Fruit fly (Drosophila melanogaster) whole organism, embryonic: ENCODE results near the gene CG14982.

Experiments used
- Aef1 ChIP-seq: fragments of 200-800 bp; sonication (Bioruptor generic); IDR thresholded peaks from 3 replicates; pipeline ENCODE4 v1.3.6; 2022; ENCODE audit warnings: missing biosample characterization, missing genetic modification characterization
- CG10979 ChIP-seq: fragments of 200-800 bp; sonication (Bioruptor generic); optimal IDR thresholded peaks from 2 replicates; lab custom pipeline; 2018; ENCODE audit warnings: missing biosample characterization, mild to moderate bottlenecking, missing genetic modification characterization, moderate library complexity
- CG11247 ChIP-seq: fragments of 200-800 bp; sonication (Bioruptor generic); IDR thresholded peaks from 2 replicates; pipeline ENCODE4 v1.3.6; 2022; ENCODE audit warnings: missing biosample characterization, missing genetic modification characterization
- CG12236 ChIP-seq: fragments of 200-800 bp; sonication (Bioruptor generic); optimal IDR thresholded peaks from 2 replicates; lab custom pipeline; 2016; ENCODE audit warnings: missing biosample characterization, missing genetic modification characterization
- CG12391 ChIP-seq: fragments of 200-800 bp; sonication (Bioruptor generic); optimal IDR thresholded peaks from 3 replicates; lab custom pipeline; 2018; ENCODE audit warnings: missing biosample characterization, mild to moderate bottlenecking, missing genetic modification characterization, moderate library complexity
- CG12659 ChIP-seq: fragments of 200-800 bp; sonication (Bioruptor generic); optimal IDR thresholded peaks from 3 replicates; lab custom pipeline; 2017; ENCODE audit warnings: mild to moderate bottlenecking, missing biosample characterization, missing genetic modification reagents, missing genetic modification characterization
- CG15601 ChIP-seq: fragments of 200-800 bp; sonication (Bioruptor generic); optimal IDR thresholded peaks from 3 replicates; lab custom pipeline; 2019; ENCODE audit warnings: missing biosample characterization, mild to moderate bottlenecking, missing genetic modification characterization, moderate library complexity
- CG16779 ChIP-seq: fragments of 200-800 bp; sonication (Bioruptor generic); IDR thresholded peaks from 2 replicates; pipeline ENCODE4 v1.3.6; 2022; ENCODE audit warnings: missing biosample characterization, missing genetic modification characterization
- CG16863 ChIP-seq: fragments of 200-800 bp; sonication (Bioruptor generic); optimal IDR thresholded peaks from 3 replicates; lab custom pipeline; 2016; ENCODE audit warnings: missing biosample characterization, missing genetic modification characterization
- CG17385 ChIP-seq: fragments of 200-800 bp; sonication (Bioruptor generic); optimal IDR thresholded peaks from 3 replicates; lab custom pipeline; 2018; ENCODE audit warnings: missing biosample characterization, mild to moderate bottlenecking, missing genetic modification characterization
- CG17612 ChIP-seq: fragments of 200-800 bp; sonication (Bioruptor generic); IDR thresholded peaks from 2 replicates; pipeline ENCODE4 v1.3.6; 2022; ENCODE audit warnings: missing biosample characterization, missing genetic modification characterization
- CG1832 ChIP-seq: fragments of 200-800 bp; sonication (Bioruptor generic); optimal IDR thresholded peaks from 2 replicates; lab custom pipeline; 2017; ENCODE audit warnings: missing biosample characterization, mild to moderate bottlenecking, missing genetic modification characterization, inconsistent platforms
- CG18764 ChIP-seq: fragments of 200-800 bp; sonication (Bioruptor generic); optimal IDR thresholded peaks from 3 replicates; lab custom pipeline; 2016; ENCODE audit warnings: missing biosample characterization, missing genetic modification characterization
- CG2875 ChIP-seq: fragments of 200-800 bp; sonication (Bioruptor generic); optimal IDR thresholded peaks from 2 replicates; lab custom pipeline; 2017; ENCODE audit warnings: missing biosample characterization, mild to moderate bottlenecking, missing genetic modification characterization, missing genetic modification reagents
- CG31365 ChIP-seq: fragments of 200-800 bp; sonication (Bioruptor generic); optimal IDR thresholded peaks from 2 replicates; lab custom pipeline; 2018; ENCODE audit warnings: missing biosample characterization, mild to moderate bottlenecking, missing genetic modification characterization
- CG3163 ChIP-seq: fragments of 200-800 bp; sonication (Bioruptor generic); optimal IDR thresholded peaks from 3 replicates; lab custom pipeline; 2016; ENCODE audit warnings: missing biosample characterization, missing genetic modification characterization
- CG3726 ChIP-seq: fragments of 200-800 bp; sonication (Bioruptor generic); IDR thresholded peaks from 3 replicates; pipeline ENCODE4, ENCODE4 v1.3.6; 2022; ENCODE audit warnings: missing biosample characterization, missing genetic modification characterization
- CG4328 ChIP-seq: fragments of 200-800 bp; sonication (Bioruptor generic); optimal IDR thresholded peaks from 3 replicates; lab custom pipeline; 2017; ENCODE audit warnings: missing biosample characterization, missing genetic modification reagents, missing genetic modification characterization
- CG4820 ChIP-seq: fragments of 200-800 bp; sonication (Bioruptor generic); optimal IDR thresholded peaks from 3 replicates; lab custom pipeline; 2016; ENCODE audit warnings: missing biosample characterization, missing genetic modification characterization
- CG6683 ChIP-seq: fragments of 200-800 bp; sonication (Bioruptor generic); optimal IDR thresholded peaks from 2 replicates; lab custom pipeline; 2017; ENCODE audit warnings: missing biosample characterization, mild to moderate bottlenecking, missing genetic modification characterization, missing genetic modification reagents
- CG6689 ChIP-seq: fragments of 200-800 bp; sonication (Bioruptor generic); IDR thresholded peaks from 2 replicates; pipeline ENCODE4 v1.3.6; 2022; ENCODE audit warnings: missing biosample characterization, missing genetic modification characterization
- CG7928 ChIP-seq: fragments of 200-800 bp; sonication (Bioruptor generic); optimal IDR thresholded peaks from 2 replicates; lab custom pipeline; 2017; ENCODE audit warnings: missing biosample characterization, mild to moderate bottlenecking, missing genetic modification characterization
- CG7987 ChIP-seq: fragments of 200-800 bp; sonication (Bioruptor generic); optimal IDR thresholded peaks from 2 replicates; lab custom pipeline; 2018; ENCODE audit warnings: missing biosample characterization, mild to moderate bottlenecking, missing genetic modification characterization, moderate library complexity
- Chrac-16 ChIP-seq: fragments of 200-800 bp; sonication (Bioruptor generic); optimal IDR thresholded peaks from 3 replicates; lab custom pipeline; 2016; ENCODE audit warnings: missing biosample characterization, missing genetic modification characterization
- Dbx ChIP-seq: fragments of 200-800 bp; sonication (Bioruptor generic); IDR thresholded peaks from 3 replicates; pipeline ENCODE4 v1.3.6; 2022; ENCODE audit warnings: missing biosample characterization, missing genetic modification characterization
- Dek ChIP-seq: fragments of 200-800 bp; sonication (Bioruptor generic); optimal IDR thresholded peaks from 3 replicates; lab custom pipeline; 2019; ENCODE audit warnings: missing biosample characterization, mild to moderate bottlenecking, missing genetic modification characterization, moderate library complexity
- Dp ChIP-seq: fragments of 200-800 bp; sonication (Bioruptor generic); optimal IDR thresholded peaks from 2 replicates; lab custom pipeline; 2018; ENCODE audit warnings: missing biosample characterization, mild to moderate bottlenecking, missing genetic modification characterization, moderate library complexity
- Ets65A ChIP-seq: fragments of 200-800 bp; sonication (Bioruptor generic); peaks from one replicate; lab custom pipeline; 2016; ENCODE audit warnings: missing biosample characterization, missing genetic modification characterization
- HLHmδ ChIP-seq: fragments of 200-800 bp; sonication (Bioruptor generic); optimal IDR thresholded peaks from 2 replicates; lab custom pipeline; 2018; ENCODE audit warnings: missing biosample characterization, mild to moderate bottlenecking, missing genetic modification characterization, moderate library complexity
- Side ChIP-seq: fragments of 200-800 bp; sonication (Bioruptor generic); optimal IDR thresholded peaks from 2 replicates; lab custom pipeline; 2016; ENCODE audit warnings: missing biosample characterization, missing genetic modification characterization
- Six4 ChIP-seq: fragments of 200-800 bp; sonication (Bioruptor generic); optimal IDR thresholded peaks from 2 replicates; lab custom pipeline; 2016; ENCODE audit warnings: missing biosample characterization, missing genetic modification characterization
- Spps ChIP-seq: fragments of 200-800 bp; sonication (Bioruptor generic); optimal IDR thresholded peaks from 2 replicates; lab custom pipeline; 2018; ENCODE audit warnings: missing biosample characterization, mild to moderate bottlenecking, missing genetic modification characterization
- Trl ChIP-seq, 3 experiments: fragments of >200 bp in 2 of 3; fragments of 200-800 bp in 1 of 3; sonication (Bioruptor generic) in 1 of 3; optimal IDR thresholded peaks; 2 replicates in 1 of 3; 3 replicates in 2 of 3; lab custom pipeline; 2016 to 2017; ENCODE audit warnings: missing biosample characterization in 1 of 3, missing genetic modification characterization in 1 of 3
- ap ChIP-seq: fragments of 200-800 bp; sonication (Bioruptor generic); IDR thresholded peaks from 2 replicates; pipeline ENCODE4 v1.3.6; 2022; ENCODE audit warnings: missing biosample characterization, missing genetic modification characterization
- chm ChIP-seq: fragments of 200-800 bp; sonication (Bioruptor generic); IDR thresholded peaks from 2 replicates; pipeline ENCODE4 v1.3.6; 2022; ENCODE audit warnings: missing biosample characterization, missing genetic modification characterization
- crp ChIP-seq, 2 experiments: fragments of 200-800 bp; sonication (Bioruptor generic); optimal IDR thresholded peaks; 2 replicates in 1 of 2; 3 replicates in 1 of 2; lab custom pipeline; 2017; ENCODE audit warnings: missing biosample characterization in 2 of 2, missing genetic modification characterization in 2 of 2, mild to moderate bottlenecking in 1 of 2, moderate library complexity in 1 of 2
- disco-r ChIP-seq: fragments of 200-800 bp; sonication (Bioruptor generic); optimal IDR thresholded peaks from 2 replicates; lab custom pipeline; 2016; ENCODE audit warnings: missing biosample characterization, missing genetic modification characterization
- eve ChIP-seq, 2 experiments: fragments of >200 bp; optimal IDR thresholded peaks; 2 replicates each; lab custom pipeline; 2017; ENCODE audit warnings: missing biosample characterization in 2 of 2, missing genetic modification characterization in 2 of 2
- eyg ChIP-seq: fragments of 200-800 bp; sonication (Bioruptor generic); optimal IDR thresholded peaks from 3 replicates; lab custom pipeline; 2016; ENCODE audit warnings: missing biosample characterization, missing genetic modification characterization
- klu ChIP-seq: fragments of 200-800 bp; sonication (Bioruptor generic); IDR thresholded peaks from 2 replicates; pipeline ENCODE4 v1.3.6; 2022; ENCODE audit warnings: missing biosample characterization, missing genetic modification characterization
- lbe ChIP-seq: fragments of 200-800 bp; sonication (Bioruptor generic); optimal IDR thresholded peaks from 2 replicates; lab custom pipeline; 2016; ENCODE audit warnings: missing biosample characterization, mild to moderate bottlenecking, missing genetic modification characterization
- otp ChIP-seq: fragments of 200-800 bp; sonication (Bioruptor generic); IDR thresholded peaks from 3 replicates; pipeline ENCODE4, ENCODE4 v1.3.6; 2022; ENCODE audit warnings: missing biosample characterization, missing genetic modification characterization
- p53 ChIP-seq: fragments of 200-800 bp; sonication (Bioruptor generic); optimal IDR thresholded peaks from 2 replicates; lab custom pipeline; 2016; ENCODE audit warnings: missing biosample characterization, missing genetic modification characterization
- prd ChIP-seq, 3 experiments: fragments of >200 bp in 2 of 3; fragments of 200-800 bp in 1 of 3; sonication (Bioruptor generic) in 1 of 3; optimal IDR thresholded peaks in 2 of 3; IDR thresholded peaks in 1 of 3; 2 replicates in 2 of 3; 3 replicates in 1 of 3; pipeline versions ENCODE4 v1.3.6 to Lab custom; 2017 to 2022; ENCODE audit warnings: missing biosample characterization in 1 of 3, missing genetic modification characterization in 1 of 3
- rib ChIP-seq: fragments of 200-800 bp; sonication (Bioruptor generic); IDR thresholded peaks from 2 replicates; pipeline ENCODE4 v1.3.6; 2022; ENCODE audit warnings: missing biosample characterization, missing genetic modification characterization
- row ChIP-seq: fragments of 200-800 bp; sonication (Bioruptor generic); IDR thresholded peaks from 3 replicates; pipeline ENCODE4 v1.3.6; 2022; ENCODE audit warnings: missing biosample characterization, missing genetic modification characterization
- sd ChIP-seq: fragments of 200-800 bp; sonication (Bioruptor generic); optimal IDR thresholded peaks from 3 replicates; lab custom pipeline; 2018; ENCODE audit warnings: missing biosample characterization, mild to moderate bottlenecking, missing genetic modification characterization, moderate library complexity
- sr ChIP-seq: fragments of 200-800 bp; sonication (Bioruptor generic); IDR thresholded peaks from 3 replicates; pipeline ENCODE4 v1.3.6; 2022; ENCODE audit warnings: missing biosample characterization, missing genetic modification characterization
- stc ChIP-seq: fragments of 200-800 bp; sonication (Bioruptor generic); IDR thresholded peaks from 2 replicates; pipeline ENCODE4 v1.3.6; 2022; ENCODE audit warnings: missing biosample characterization, missing genetic modification characterization
- wor ChIP-seq: fragments of 200-800 bp; sonication (Bioruptor generic); IDR thresholded peaks from 2 replicates; pipeline ENCODE4 v1.3.6; 2022; ENCODE audit warnings: missing biosample characterization, missing genetic modification characterization

CG14982 gene

DNA sequence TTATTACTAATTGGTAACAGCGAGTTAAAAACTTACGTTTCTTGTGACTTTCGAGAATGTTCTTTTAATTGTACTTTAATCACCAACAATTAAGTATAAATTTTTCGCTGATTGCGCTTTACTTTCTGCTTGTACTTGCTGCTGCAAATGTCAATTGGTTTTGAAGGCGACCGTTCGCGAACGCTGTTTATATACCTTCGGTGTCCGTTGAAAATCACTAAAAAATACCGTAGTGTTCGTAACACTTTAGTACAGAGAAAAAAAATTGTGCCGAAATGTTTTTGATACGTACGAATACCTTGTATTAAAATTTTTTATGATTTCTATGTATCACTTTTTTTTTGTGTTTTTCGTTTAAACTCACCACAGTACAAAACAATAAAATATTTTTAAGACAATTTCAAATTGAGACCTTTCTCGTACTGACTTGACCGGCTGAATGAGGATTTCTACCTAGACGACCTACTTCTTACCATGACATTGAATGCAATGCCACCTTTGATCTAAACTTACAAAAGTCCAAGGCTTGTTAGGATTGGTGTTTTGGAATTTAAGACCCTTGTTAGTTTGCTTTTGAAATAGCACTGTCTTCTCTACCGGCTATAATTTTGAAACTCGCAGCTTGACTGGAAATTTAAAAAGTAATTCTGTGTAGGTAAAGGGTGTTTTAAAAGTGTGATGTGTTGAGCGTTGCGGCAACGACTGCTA, 39.9 kb upstream of the CG14982 start, which contains the start of gene Ubi-p63E (continued):
- TF ChIP-seq CG18764 (GFP tag; lab: Kevin White, UChicago), result peak; percentile 30
- TF ChIP-seq CG1832 (GFP tag; lab: Kevin White, UChicago), result no peak
- no peak for TF ChIP-seq prd (optimal IDR thresholded peaks at IDR 0.05; lab: Kevin White, UChicago)
- TF ChIP-seq prd (GFP tag; IDR thresholded peaks at IDR 0.05; lab: Robert Waterston, UW), result no peak
- no peak for TF ChIP-seq CG17612
- peak; percentile 5 for TF ChIP-seq CG15601 (tag; lab: Kevin White, UChicago)
- no peak for TF ChIP-seq klu
- no peak for TF ChIP-seq p53 (GFP tag; lab: Kevin White, UChicago)
- TF ChIP-seq CG31365 (tag; lab: Kevin White, UChicago), result no peak
- TF ChIP-seq CG6683 (GFP tag; lab: Kevin White, UChicago), result no peak
- TF ChIP-seq otp (GFP tag; lab: Robert Waterston, UW), result no peak
- peak; percentile 35 for TF ChIP-seq CG2875 (GFP tag; lab: Kevin White, UChicago)
- TF ChIP-seq CG3726, result no peak
- TF ChIP-seq CG6689, result no peak
- TF ChIP-seq CG17385 (GFP tag; lab: Kevin White, UChicago), result peak; percentile 49
- no peak for TF ChIP-seq Dbx (GFP tag; lab: Robert Waterston, UW)
- TF ChIP-seq Chrac-16 (GFP tag; lab: Kevin White, UChicago), result peak; percentile 52
- TF ChIP-seq Ets65A (GFP tag; lab: Kevin White, UChicago), result peak; percentile 96
- TF ChIP-seq CG3163 (GFP tag; lab: Kevin White, UChicago), result peak; percentile 40
- TF ChIP-seq CG11247 (GFP tag; lab: Robert Waterston, UW), result no peak
- TF ChIP-seq CG7928, result no peak
- TF ChIP-seq CG4328 (GFP tag; lab: Kevin White, UChicago), result no peak
- no peak for TF ChIP-seq rib (GFP tag; lab: Robert Waterston, UW)
- no peak for TF ChIP-seq CG16779 (GFP tag; lab: Robert Waterston, UW)
- peak in 1 of 2 experiments; percentile 5 for TF ChIP-seq crp (GFP tag; optimal IDR thresholded peaks at IDR 0.05; lab: Kevin White, UChicago)
- TF ChIP-seq CG4820 (GFP tag; lab: Kevin White, UChicago), result peak; percentile 63
- TF ChIP-seq ap, result no peak
- TF ChIP-seq stc (GFP tag; lab: Robert Waterston, UW), result no peak
- TF ChIP-seq eyg (GFP tag; lab: Kevin White, UChicago), result peak; percentile 61
- TF ChIP-seq Trl (optimal IDR thresholded peaks at IDR 0.05; lab: Kevin White, UChicago), result no peak
- peak; percentile 71 for TF ChIP-seq Trl (GFP tag; optimal IDR thresholded peaks at IDR 0.05; lab: Kevin White, UChicago)
- peak; percentile 72 for TF ChIP-seq CG12391 (tag; lab: Kevin White, UChicago)
- TF ChIP-seq Aef1 (GFP tag; lab: Robert Waterston, UW), result no peak
- TF ChIP-seq HLHmδ (GFP tag; lab: Kevin White, UChicago), result peak; percentile 54
- TF ChIP-seq Side (GFP tag; lab: Kevin White, UChicago), result peak; percentile 65
- TF ChIP-seq eve (GFP tag; optimal IDR thresholded peaks at IDR 0.05; lab: Kevin White, UChicago), result no peak
- TF ChIP-seq CG7987 (GFP tag; lab: Kevin White, UChicago), result peak; percentile 25
- TF ChIP-seq row (GFP tag; lab: Robert Waterston, UW), result no peak
- TF ChIP-seq Dek (tag; lab: Kevin White, UChicago), result peak; percentile 49
- TF ChIP-seq sr (GFP tag; lab: Robert Waterston, UW), result no peak
- no peak for TF ChIP-seq Spps (tag; lab: Kevin White, UChicago)
- peak; percentile 42 for TF ChIP-seq disco-r (GFP tag; lab: Kevin White, UChicago)
- peak; percentile 50 for TF ChIP-seq Six4 (GFP tag; lab: Kevin White, UChicago)
- peak; percentile 61 for TF ChIP-seq CG12236 (GFP tag; lab: Kevin White, UChicago)
- no peak for TF ChIP-seq chm (GFP tag; lab: Robert Waterston, UW)
- no peak for TF ChIP-seq wor (GFP tag; lab: Robert Waterston, UW)
- no peak for TF ChIP-seq sd (tag; lab: Kevin White, UChicago)
- peak; percentile 63 for TF ChIP-seq CG10979 (tag; lab: Kevin White, UChicago)
- peak; percentile 43 for TF ChIP-seq CG12659 (GFP tag; lab: Kevin White, UChicago)
- TF ChIP-seq Dp (GFP tag; lab: Kevin White, UChicago), result no peak
- peak; percentile 60 for TF ChIP-seq lbe (GFP tag; lab: Kevin White, UChicago)
- TF ChIP-seq CG16863, result peak; percentile 26
